Worm (Caenorhabditis elegans) whole organism, L2 larva: ENCODE measurements around the gene T05A10.6.

ENCODE experiments used
- C34F6.9 ChIP-seq: fragments of 150-350 bp; optimal IDR thresholded peaks from 2 replicates; lab custom pipeline; 2014; ENCODE audit warnings: missing biosample characterization, missing genetic modification characterization
- ZK546.5 ChIP-seq: sonication (generic microtip); optimal IDR thresholded peaks from 2 replicates; lab custom pipeline; 2017; ENCODE audit warnings: missing biosample characterization, missing genetic modification characterization
- alr-1 ChIP-seq: fragments of 150-350 bp; optimal IDR thresholded peaks from 2 replicates; lab custom pipeline; 2014; ENCODE audit warnings: missing biosample characterization, missing genetic modification characterization
- aly-2 ChIP-seq: fragments of 150-350 bp; optimal IDR thresholded peaks from 2 replicates; lab custom pipeline; 2014; ENCODE audit warnings: missing biosample characterization, missing genetic modification characterization
- ama-1 ChIP-seq: fragments of 150-350 bp; optimal IDR thresholded peaks from 2 replicates; lab custom pipeline; 2018; ENCODE audit warnings: inconsistent platforms
- blmp-1 ChIP-seq: sonication (generic microtip); optimal IDR thresholded peaks from 2 replicates; lab custom pipeline; 2017; ENCODE audit warnings: missing genetic modification characterization, mild to moderate bottlenecking, missing compliant biosample characterization, antibody characterized with exemption, moderate library complexity; ENCODE audit not compliant: insufficient read depth
- ceh-16 ChIP-seq: fragments of 150-350 bp; optimal IDR thresholded peaks from 2 replicates; lab custom pipeline; 2014; ENCODE audit warnings: missing biosample characterization, missing genetic modification characterization
- crh-2 ChIP-seq: sonication (generic microtip); optimal IDR thresholded peaks from 2 replicates; lab custom pipeline; 2017; ENCODE audit warnings: missing biosample characterization, missing genetic modification characterization
- dmd-4 ChIP-seq: sonication (generic microtip); optimal IDR thresholded peaks from 2 replicates; lab custom pipeline; 2017; ENCODE audit warnings: missing biosample characterization, missing genetic modification characterization
- egl-27 ChIP-seq: sonication (generic microtip); optimal IDR thresholded peaks from 3 replicates; lab custom pipeline; 2017; ENCODE audit warnings: missing biosample characterization, missing genetic modification reagents, missing genetic modification characterization
- elt-1 ChIP-seq: fragments of 150-350 bp; optimal IDR thresholded peaks from 2 replicates; lab custom pipeline; 2014; ENCODE audit warnings: missing biosample characterization, missing genetic modification characterization
- elt-3 ChIP-seq: sonication (generic microtip); optimal IDR thresholded peaks from 2 replicates; lab custom pipeline; 2017; ENCODE audit warnings: missing biosample characterization, missing genetic modification characterization
- fos-1 ChIP-seq: fragments of 150-350 bp; optimal IDR thresholded peaks from 2 replicates; lab custom pipeline; 2014; ENCODE audit warnings: missing biosample characterization, missing genetic modification characterization
- gmeb-1 ChIP-seq: fragments of 150-350 bp; optimal IDR thresholded peaks from 2 replicates; lab custom pipeline; 2014; ENCODE audit warnings: missing biosample characterization, missing genetic modification characterization
- lin-11 ChIP-seq: fragments of 150-350 bp; sonication (generic microtip); optimal IDR thresholded peaks from 2 replicates; lab custom pipeline; 2014; ENCODE audit warnings: missing biosample characterization, missing genetic modification characterization, inconsistent platforms, mixed read lengths
- lin-13 ChIP-seq: fragments of 150-350 bp; optimal IDR thresholded peaks from 2 replicates; lab custom pipeline; 2014; ENCODE audit warnings: missing biosample characterization, missing genetic modification reagents, missing genetic modification characterization
- lin-39 ChIP-seq: fragments of 150-350 bp; optimal IDR thresholded peaks from 2 replicates; lab custom pipeline; 2014; ENCODE audit warnings: missing biosample characterization, missing genetic modification reagents, missing genetic modification characterization
- lsy-2 ChIP-seq, 2 experiments: fragments of 150-350 bp in 1 of 2; sonication (generic microtip) in 1 of 2; optimal IDR thresholded peaks; 2 replicates each; lab custom pipeline; 2014 to 2017; ENCODE audit warnings: missing biosample characterization in 2 of 2, missing genetic modification characterization in 2 of 2
- mbf-1 ChIP-seq: sonication (generic microtip); optimal IDR thresholded peaks from 2 replicates; lab custom pipeline; 2017; ENCODE audit warnings: missing biosample characterization, missing genetic modification characterization
- mdl-1 ChIP-seq, 2 experiments: fragments of 150-350 bp in 1 of 2; sonication (generic microtip) in 1 of 2; optimal IDR thresholded peaks; 2 replicates each; lab custom pipeline; 2017; ENCODE audit warnings: missing biosample characterization in 2 of 2, missing genetic modification characterization in 2 of 2
- nhr-10 ChIP-seq: sonication (generic microtip); optimal IDR thresholded peaks from 2 replicates; lab custom pipeline; 2017; ENCODE audit warnings: missing biosample characterization, missing genetic modification characterization
- nhr-11 ChIP-seq: fragments of 150-350 bp; optimal IDR thresholded peaks from 2 replicates; lab custom pipeline; 2014; ENCODE audit warnings: missing biosample characterization, missing genetic modification characterization
- nhr-12 ChIP-seq: fragments of 150-350 bp; optimal IDR thresholded peaks from 2 replicates; lab custom pipeline; 2014; ENCODE audit warnings: missing biosample characterization, missing genetic modification characterization
- nhr-129 ChIP-seq: fragments of 150-350 bp; optimal IDR thresholded peaks from 2 replicates; lab custom pipeline; 2014; ENCODE audit warnings: missing biosample characterization, missing genetic modification characterization
- nhr-21 ChIP-seq: fragments of 150-350 bp; optimal IDR thresholded peaks from 2 replicates; lab custom pipeline; 2014; ENCODE audit warnings: missing biosample characterization, missing genetic modification characterization
- nhr-23 ChIP-seq: fragments of 150-350 bp; optimal IDR thresholded peaks from 2 replicates; lab custom pipeline; 2014; ENCODE audit warnings: missing biosample characterization, missing genetic modification reagents, missing genetic modification characterization
- nhr-25 ChIP-seq: fragments of 150-350 bp; sonication (generic microtip); optimal IDR thresholded peaks from 3 replicates; lab custom pipeline; 2014; ENCODE audit warnings: missing biosample characterization, missing genetic modification characterization
- nhr-6 ChIP-seq: fragments of 150-350 bp; optimal IDR thresholded peaks from 2 replicates; lab custom pipeline; 2014; ENCODE audit warnings: missing biosample characterization, missing genetic modification characterization
- nhr-77 ChIP-seq: fragments of 150-350 bp; optimal IDR thresholded peaks from 2 replicates; lab custom pipeline; 2014; ENCODE audit warnings: missing biosample characterization, missing genetic modification characterization
- peb-1 ChIP-seq: fragments of 150-350 bp; optimal IDR thresholded peaks from 2 replicates; lab custom pipeline; 2014; ENCODE audit warnings: missing biosample characterization, missing genetic modification characterization
- sem-4 ChIP-seq: fragments of 150-350 bp; optimal IDR thresholded peaks from 2 replicates; lab custom pipeline; 2014; ENCODE audit warnings: missing biosample characterization, missing genetic modification reagents, missing genetic modification characterization
- skn-1 ChIP-seq: sonication (generic microtip); optimal IDR thresholded peaks from 2 replicates; lab custom pipeline; 2017; ENCODE audit warnings: missing biosample characterization, missing genetic modification characterization
- sma-3 ChIP-seq: sonication (generic microtip); optimal IDR thresholded peaks from 2 replicates; lab custom pipeline; 2016; ENCODE audit warnings: missing genetic modification reagents, missing genetic modification characterization, missing compliant biosample characterization
- sma-9 ChIP-seq, 2 experiments: fragments of 150-350 bp in 1 of 2; sonication (generic microtip) in 1 of 2; optimal IDR thresholded peaks; 2 replicates each; lab custom pipeline; 2014 to 2016; ENCODE audit warnings: missing genetic modification characterization in 2 of 2, mild to moderate bottlenecking in 1 of 2, missing biosample characterization in 1 of 2, missing compliant biosample characterization in 1 of 2, missing genetic modification reagents in 1 of 2, moderate library complexity in 1 of 2
- snpc-4 ChIP-seq: fragments of 150-350 bp; optimal IDR thresholded peaks from 2 replicates; lab custom pipeline; 2014; ENCODE audit warnings: missing biosample characterization, missing genetic modification characterization
- unc-39 ChIP-seq: fragments of 150-350 bp; optimal IDR thresholded peaks from 2 replicates; lab custom pipeline; 2014; ENCODE audit warnings: missing biosample characterization, missing genetic modification characterization
- unc-55 ChIP-seq: fragments of 150-350 bp; sonication (generic microtip); optimal IDR thresholded peaks from 3 replicates; lab custom pipeline; 2014; ENCODE audit warnings: missing biosample characterization, missing genetic modification reagents, missing genetic modification characterization
- unc-62 ChIP-seq: fragments of 150-350 bp; optimal IDR thresholded peaks from 2 replicates; lab custom pipeline; 2014; ENCODE audit warnings: missing biosample characterization, missing genetic modification reagents, missing genetic modification characterization
- ztf-11 ChIP-seq: sonication (generic microtip); optimal IDR thresholded peaks from 2 replicates; lab custom pipeline; 2017; ENCODE audit warnings: missing biosample characterization, missing genetic modification characterization
- ztf-4 ChIP-seq: fragments of 150-350 bp; optimal IDR thresholded peaks from 2 replicates; lab custom pipeline; 2014; ENCODE audit warnings: missing biosample characterization, missing genetic modification characterization

T05A10.6 gene

DNA sequence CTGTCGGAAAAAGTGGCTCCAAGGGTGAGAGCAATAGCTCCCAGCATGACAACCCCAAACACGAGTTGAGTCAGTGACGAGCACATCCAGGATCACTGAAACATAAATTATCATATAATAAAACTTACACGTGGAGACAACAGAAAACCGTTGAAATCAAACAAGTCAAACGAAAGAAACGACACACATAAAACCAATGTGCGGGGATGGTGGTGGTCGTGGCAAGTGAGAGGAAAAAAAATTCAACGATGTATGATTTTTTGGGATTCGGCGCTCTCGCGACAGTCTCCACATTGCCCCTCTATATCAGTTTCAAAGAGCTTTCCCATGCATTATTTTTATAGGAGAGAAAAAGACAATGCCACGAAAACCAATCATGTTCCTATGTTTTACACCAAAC is 10.7 kb downstream of the T05A10.6 start, which contains the start of gene clc-4:
TSS of gene clc-4 (minus strand) at position 101 of the 400 bp plus-strand sequence.
- no peak for TF ChIP-seq skn-1 (tag; lab: Kevin White, UChicago)
- no peak for TF ChIP-seq crh-2
- TF ChIP-seq snpc-4 (tag; lab: Kevin White, UChicago) = no peak
- TF ChIP-seq elt-1 (tag; lab: Kevin White, UChicago) = no peak
- TF ChIP-seq, all 48 proteins: peak for 0

DNA sequence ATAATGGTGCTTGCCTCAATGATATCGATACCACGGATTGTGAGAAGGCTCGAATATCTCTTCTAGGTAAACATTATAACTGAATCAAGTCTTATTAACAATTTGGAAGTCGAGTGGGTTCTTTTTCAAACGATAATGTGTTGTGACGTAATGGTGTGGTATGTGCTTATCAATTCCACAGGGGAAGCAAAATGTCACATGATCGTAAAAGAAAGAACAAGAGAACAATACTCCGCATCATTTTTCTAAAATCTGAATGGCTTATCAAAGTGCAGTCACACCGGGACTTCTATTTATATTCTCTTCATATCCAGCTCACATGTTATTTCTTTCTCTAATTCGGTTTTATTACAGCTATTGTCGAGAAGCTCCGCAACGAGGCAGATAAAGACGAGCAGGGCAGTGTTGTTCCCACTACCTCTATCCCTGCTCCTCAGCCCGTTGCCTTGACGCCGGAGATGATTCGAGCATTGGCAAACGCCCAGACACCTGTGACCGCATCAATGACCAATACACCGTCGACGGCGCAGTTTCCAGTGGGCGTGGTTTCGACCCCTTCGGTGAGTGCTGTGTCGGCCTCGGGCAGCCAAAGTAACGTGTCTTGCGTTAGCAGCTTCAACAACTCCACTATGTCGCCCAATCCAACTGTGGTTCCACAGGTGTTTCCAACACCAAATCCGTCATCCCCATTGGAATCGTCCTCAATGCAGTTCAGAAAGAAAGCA is 13.8 kb downstream of the T05A10.6 start:
- TF ChIP-seq gmeb-1 (tag; lab: Kevin White, UChicago) (peak; percentile 11), fos-1 (peak; percentile 33), mdl-1 (tag; optimal IDR thresholded peaks at IDR 0.05; lab: Kevin White, UChicago) (no peak), ztf-11 (tag; lab: Kevin White, UChicago) (no peak), crh-2 (peak; percentile 6), dmd-4 (tag; lab: Kevin White, UChicago) (no peak), nhr-77 (no peak), nhr-129 (peak; percentile 23), sma-9 (GFP tag; optimal IDR thresholded peaks at IDR 0.05; lab: Kevin White, UChicago) (no peak), sma-9 (tag; optimal IDR thresholded peaks at IDR 0.05; lab: Kevin White, UChicago) (no peak)

DNA sequence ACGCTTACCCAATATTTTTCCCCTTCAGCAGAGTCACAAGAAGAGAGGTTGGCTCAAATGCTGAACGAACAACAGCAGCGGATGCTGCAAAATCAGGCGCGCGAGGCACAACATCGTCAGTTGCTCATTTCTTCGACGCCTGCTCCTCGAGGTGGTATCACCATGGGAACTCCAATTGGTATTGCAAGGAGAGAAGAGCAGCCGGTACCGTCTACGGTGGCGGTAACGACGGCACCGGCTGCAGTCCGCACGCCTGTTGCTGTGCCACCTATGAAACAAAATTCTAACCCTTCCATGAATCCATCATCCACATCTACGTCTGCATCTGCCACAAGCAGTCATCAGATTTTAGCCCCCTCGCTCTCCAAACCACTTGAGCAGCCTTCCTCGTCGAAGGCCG is 19.7 kb downstream of the T05A10.6 start:
- TF ChIP-seq nhr-11 (tag; lab: Kevin White, UChicago) (no peak), sma-3 (GFP tag; lab: Kevin White, UChicago) (no peak), nhr-23 (tag; lab: Kevin White, UChicago) (no peak), nhr-12 (tag; lab: Kevin White, UChicago) (no peak), unc-55 (GFP tag; lab: Kevin White, UChicago) (no peak), mbf-1 (tag; lab: Kevin White, UChicago) (no peak), nhr-77 (no peak), crh-2 (no peak), ZK546.5 (tag; lab: Kevin White, UChicago) (no peak)

DNA sequence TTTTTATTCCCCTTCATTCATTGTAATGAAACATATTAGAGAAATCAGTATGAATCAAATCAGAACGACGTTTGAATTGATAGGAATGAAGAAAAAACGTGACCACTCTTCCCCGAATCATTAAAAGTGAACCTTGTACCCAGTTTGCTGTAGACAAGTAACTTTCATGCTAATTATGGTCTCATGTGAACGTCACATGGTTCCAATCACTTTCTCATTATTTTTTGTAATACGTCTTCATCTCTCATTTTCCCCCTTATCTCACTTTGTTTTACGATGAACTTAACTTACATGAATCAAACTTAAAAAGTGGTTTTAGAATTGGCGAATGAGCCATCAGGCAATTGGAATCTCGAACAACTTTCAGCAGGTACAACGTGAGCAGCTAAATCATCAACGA is 21.8 kb downstream of the T05A10.6 start:
- TF ChIP-seq alr-1 (tag; lab: Kevin White, UChicago) (no peak), crh-2 (peak; percentile 77), gmeb-1 (tag; lab: Kevin White, UChicago) (peak; percentile 50), nhr-77 (no peak), C34F6.9 (tag; lab: Kevin White, UChicago) (no peak), nhr-11 (tag; lab: Kevin White, UChicago) (no peak), sma-3 (GFP tag; lab: Kevin White, UChicago) (peak; percentile 83), elt-3 (tag; lab: Kevin White, UChicago) (no peak), egl-27 (tag; lab: Kevin White, UChicago) (no peak), ztf-11 (tag; lab: Kevin White, UChicago) (no peak), blmp-1 (tag; lab: Kevin White, UChicago) (peak; percentile 90), fos-1 (no peak), lsy-2 (tag; optimal IDR thresholded peaks at IDR 0.05; lab: Kevin White, UChicago) (peak in 1 of 2 experiments; percentile 20), nhr-10 (tag; lab: Kevin White, UChicago) (no peak), lin-13 (GFP tag; lab: Kevin White, UChicago) (no peak), lin-11 (tag; lab: Kevin White, UChicago) (no peak), nhr-21 (tag; lab: Kevin White, UChicago) (peak; percentile 67), nhr-6 (no peak), unc-39 (no peak), lin-39 (no peak), unc-62 (GFP tag; lab: Kevin White, UChicago) (no peak), skn-1 (tag; lab: Kevin White, UChicago) (no peak), mbf-1 (tag; lab: Kevin White, UChicago) (no peak), dmd-4 (tag; lab: Kevin White, UChicago) (no peak), peb-1 (tag; lab: Kevin White, UChicago) (no peak), snpc-4 (tag; lab: Kevin White, UChicago) (no peak), nhr-23 (tag; lab: Kevin White, UChicago) (no peak), sem-4 (peak; percentile 30), ceh-16 (tag; lab: Kevin White, UChicago) (no peak), unc-55 (GFP tag; lab: Kevin White, UChicago) (no peak), elt-1 (tag; lab: Kevin White, UChicago) (no peak), ama-1 (lab: Kevin White, UChicago) (no peak), aly-2 (tag; lab: Kevin White, UChicago) (no peak), sma-9 (GFP tag; optimal IDR thresholded peaks at IDR 0.05; lab: Kevin White, UChicago) (peak; percentile 98), sma-9 (tag; optimal IDR thresholded peaks at IDR 0.05; lab: Kevin White, UChicago) (no peak), ZK546.5 (tag; lab: Kevin White, UChicago) (no peak), nhr-129 (no peak), ztf-4 (tag; lab: Kevin White, UChicago) (peak; percentile 26), nhr-25 (tag; lab: Kevin White, UChicago) (peak; percentile 92)
